Worm (Caenorhabditis elegans) whole organism, L2 larva: ENCODE measurements around the gene ZK1307.8.
A peak's percentile ranks its signal among the peaks of the same experiment; 100 is the strongest.

ENCODE experiments used
- C34F6.9 ChIP-seq: fragments of 150-350 bp; optimal IDR thresholded peaks from 2 replicates; lab custom pipeline; 2014; ENCODE audit warnings: missing biosample characterization, missing genetic modification characterization
- F13H6.1 ChIP-seq: sonication (generic microtip); optimal IDR thresholded peaks from 2 replicates; lab custom pipeline; 2016; ENCODE audit warnings: missing genetic modification characterization, missing compliant biosample characterization
- R02D3.7 ChIP-seq: fragments of 150-350 bp; optimal IDR thresholded peaks from 2 replicates; lab custom pipeline; 2014; ENCODE audit warnings: missing biosample characterization, missing genetic modification characterization
- Y55F3AM.14 ChIP-seq: fragments of 200-800 bp; sonication (Bioruptor generic); optimal IDR thresholded peaks from 2 replicates; lab custom pipeline; 2018; ENCODE audit warnings: mild to moderate bottlenecking, missing genetic modification characterization, missing compliant biosample characterization
- ZK546.5 ChIP-seq: sonication (generic microtip); optimal IDR thresholded peaks from 2 replicates; lab custom pipeline; 2017; ENCODE audit warnings: missing biosample characterization, missing genetic modification characterization
- alr-1 ChIP-seq: fragments of 150-350 bp; optimal IDR thresholded peaks from 2 replicates; lab custom pipeline; 2014; ENCODE audit warnings: missing biosample characterization, missing genetic modification characterization
- aly-2 ChIP-seq: fragments of 150-350 bp; optimal IDR thresholded peaks from 2 replicates; lab custom pipeline; 2014; ENCODE audit warnings: missing biosample characterization, missing genetic modification characterization
- ama-1 ChIP-seq: fragments of 150-350 bp; optimal IDR thresholded peaks from 2 replicates; lab custom pipeline; 2018; ENCODE audit warnings: inconsistent platforms
- blmp-1 ChIP-seq: sonication (generic microtip); optimal IDR thresholded peaks from 2 replicates; lab custom pipeline; 2017; ENCODE audit warnings: missing genetic modification characterization, mild to moderate bottlenecking, missing compliant biosample characterization, antibody characterized with exemption, moderate library complexity; ENCODE audit not compliant: insufficient read depth
- ceh-16 ChIP-seq: fragments of 150-350 bp; optimal IDR thresholded peaks from 2 replicates; lab custom pipeline; 2014; ENCODE audit warnings: missing biosample characterization, missing genetic modification characterization
- ceh-82 ChIP-seq: fragments of 150-350 bp; optimal IDR thresholded peaks from 2 replicates; lab custom pipeline; 2014; ENCODE audit warnings: missing biosample characterization, missing genetic modification characterization
- crh-2 ChIP-seq: sonication (generic microtip); optimal IDR thresholded peaks from 2 replicates; lab custom pipeline; 2017; ENCODE audit warnings: missing biosample characterization, missing genetic modification characterization
- dmd-4 ChIP-seq: sonication (generic microtip); optimal IDR thresholded peaks from 2 replicates; lab custom pipeline; 2017; ENCODE audit warnings: missing biosample characterization, missing genetic modification characterization
- egl-27 ChIP-seq: sonication (generic microtip); optimal IDR thresholded peaks from 3 replicates; lab custom pipeline; 2017; ENCODE audit warnings: missing biosample characterization, missing genetic modification reagents, missing genetic modification characterization
- elt-1 ChIP-seq: fragments of 150-350 bp; optimal IDR thresholded peaks from 2 replicates; lab custom pipeline; 2014; ENCODE audit warnings: missing biosample characterization, missing genetic modification characterization
- elt-3 ChIP-seq: sonication (generic microtip); optimal IDR thresholded peaks from 2 replicates; lab custom pipeline; 2017; ENCODE audit warnings: missing biosample characterization, missing genetic modification characterization
- fos-1 ChIP-seq: fragments of 150-350 bp; optimal IDR thresholded peaks from 2 replicates; lab custom pipeline; 2014; ENCODE audit warnings: missing biosample characterization, missing genetic modification characterization
- gmeb-1 ChIP-seq: fragments of 150-350 bp; optimal IDR thresholded peaks from 2 replicates; lab custom pipeline; 2014; ENCODE audit warnings: missing biosample characterization, missing genetic modification characterization
- lin-11 ChIP-seq: fragments of 150-350 bp; sonication (generic microtip); optimal IDR thresholded peaks from 2 replicates; lab custom pipeline; 2014; ENCODE audit warnings: missing biosample characterization, missing genetic modification characterization, inconsistent platforms, mixed read lengths
- lin-13 ChIP-seq: fragments of 150-350 bp; optimal IDR thresholded peaks from 2 replicates; lab custom pipeline; 2014; ENCODE audit warnings: missing biosample characterization, missing genetic modification reagents, missing genetic modification characterization
- lin-39 ChIP-seq: fragments of 150-350 bp; optimal IDR thresholded peaks from 2 replicates; lab custom pipeline; 2014; ENCODE audit warnings: missing biosample characterization, missing genetic modification reagents, missing genetic modification characterization
- lsy-2 ChIP-seq, 2 experiments: fragments of 150-350 bp in 1 of 2; sonication (generic microtip) in 1 of 2; optimal IDR thresholded peaks; 2 replicates each; lab custom pipeline; 2014 to 2017; ENCODE audit warnings: missing biosample characterization in 2 of 2, missing genetic modification characterization in 2 of 2
- mbf-1 ChIP-seq: sonication (generic microtip); optimal IDR thresholded peaks from 2 replicates; lab custom pipeline; 2017; ENCODE audit warnings: missing biosample characterization, missing genetic modification characterization
- nhr-10 ChIP-seq: sonication (generic microtip); optimal IDR thresholded peaks from 2 replicates; lab custom pipeline; 2017; ENCODE audit warnings: missing biosample characterization, missing genetic modification characterization
- nhr-11 ChIP-seq: fragments of 150-350 bp; optimal IDR thresholded peaks from 2 replicates; lab custom pipeline; 2014; ENCODE audit warnings: missing biosample characterization, missing genetic modification characterization
- nhr-12 ChIP-seq: fragments of 150-350 bp; optimal IDR thresholded peaks from 2 replicates; lab custom pipeline; 2014; ENCODE audit warnings: missing biosample characterization, missing genetic modification characterization
- nhr-129 ChIP-seq: fragments of 150-350 bp; optimal IDR thresholded peaks from 2 replicates; lab custom pipeline; 2014; ENCODE audit warnings: missing biosample characterization, missing genetic modification characterization
- nhr-21 ChIP-seq: fragments of 150-350 bp; optimal IDR thresholded peaks from 2 replicates; lab custom pipeline; 2014; ENCODE audit warnings: missing biosample characterization, missing genetic modification characterization
- nhr-237 ChIP-seq: fragments of 150-350 bp; optimal IDR thresholded peaks from 2 replicates; lab custom pipeline; 2014; ENCODE audit warnings: missing biosample characterization, missing genetic modification characterization
- nhr-25 ChIP-seq: fragments of 150-350 bp; sonication (generic microtip); optimal IDR thresholded peaks from 3 replicates; lab custom pipeline; 2014; ENCODE audit warnings: missing biosample characterization, missing genetic modification characterization
- nhr-6 ChIP-seq: fragments of 150-350 bp; optimal IDR thresholded peaks from 2 replicates; lab custom pipeline; 2014; ENCODE audit warnings: missing biosample characterization, missing genetic modification characterization
- nhr-77 ChIP-seq: fragments of 150-350 bp; optimal IDR thresholded peaks from 2 replicates; lab custom pipeline; 2014; ENCODE audit warnings: missing biosample characterization, missing genetic modification characterization
- peb-1 ChIP-seq: fragments of 150-350 bp; optimal IDR thresholded peaks from 2 replicates; lab custom pipeline; 2014; ENCODE audit warnings: missing biosample characterization, missing genetic modification characterization
- sem-4 ChIP-seq: fragments of 150-350 bp; optimal IDR thresholded peaks from 2 replicates; lab custom pipeline; 2014; ENCODE audit warnings: missing biosample characterization, missing genetic modification reagents, missing genetic modification characterization
- skn-1 ChIP-seq: sonication (generic microtip); optimal IDR thresholded peaks from 2 replicates; lab custom pipeline; 2017; ENCODE audit warnings: missing biosample characterization, missing genetic modification characterization
- sma-9 ChIP-seq, 2 experiments: fragments of 150-350 bp in 1 of 2; sonication (generic microtip) in 1 of 2; optimal IDR thresholded peaks; 2 replicates each; lab custom pipeline; 2014 to 2016; ENCODE audit warnings: missing genetic modification characterization in 2 of 2, mild to moderate bottlenecking in 1 of 2, missing biosample characterization in 1 of 2, missing compliant biosample characterization in 1 of 2, missing genetic modification reagents in 1 of 2, moderate library complexity in 1 of 2
- snpc-4 ChIP-seq: fragments of 150-350 bp; optimal IDR thresholded peaks from 2 replicates; lab custom pipeline; 2014; ENCODE audit warnings: missing biosample characterization, missing genetic modification characterization
- unc-55 ChIP-seq: fragments of 150-350 bp; sonication (generic microtip); optimal IDR thresholded peaks from 3 replicates; lab custom pipeline; 2014; ENCODE audit warnings: missing biosample characterization, missing genetic modification reagents, missing genetic modification characterization
- unc-62 ChIP-seq: fragments of 150-350 bp; optimal IDR thresholded peaks from 2 replicates; lab custom pipeline; 2014; ENCODE audit warnings: missing biosample characterization, missing genetic modification reagents, missing genetic modification characterization
- ztf-1 ChIP-seq: fragments of 200-800 bp; sonication (Bioruptor generic); conservative IDR thresholded peaks from 2 replicates; pipeline ENCODE4 v1.3.6; 2022; ENCODE audit warnings: missing genetic modification characterization, missing compliant biosample characterization
- ztf-11 ChIP-seq: sonication (generic microtip); optimal IDR thresholded peaks from 2 replicates; lab custom pipeline; 2017; ENCODE audit warnings: missing biosample characterization, missing genetic modification characterization
- ztf-4 ChIP-seq: fragments of 150-350 bp; optimal IDR thresholded peaks from 2 replicates; lab custom pipeline; 2014; ENCODE audit warnings: missing biosample characterization, missing genetic modification characterization

Gene ZK1307.8

DNA sequence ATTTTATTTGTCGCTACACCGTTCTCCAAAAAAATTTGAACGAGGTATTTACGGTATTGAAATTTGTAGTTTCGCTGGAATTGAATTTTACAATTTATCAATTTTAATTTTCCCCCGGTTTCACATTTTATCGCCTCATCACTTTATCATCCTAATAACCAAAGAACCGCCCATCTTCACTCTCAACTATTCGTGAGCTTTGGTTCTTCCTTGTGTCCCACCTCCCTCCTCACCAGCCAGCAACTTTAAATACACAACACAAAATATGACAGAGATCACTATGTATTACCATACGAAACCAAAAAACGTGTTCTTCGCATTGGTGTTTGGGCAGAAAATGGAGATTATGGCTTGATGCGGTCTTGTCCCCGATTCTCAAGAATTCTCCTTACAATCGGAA lies 20.4 kb upstream of the ZK1307.8 start:
- TF ChIP-seq peb-1 (tag; lab: Kevin White, UChicago) = no peak
- TF ChIP-seq skn-1 (tag; lab: Kevin White, UChicago) = no peak
- TF ChIP-seq unc-55 (GFP tag; lab: Kevin White, UChicago) = no peak
- TF ChIP-seq alr-1 (tag; lab: Kevin White, UChicago) = no peak
- no peak for TF ChIP-seq lin-11 (tag; lab: Kevin White, UChicago)
- TF ChIP-seq nhr-11 (tag; lab: Kevin White, UChicago) = no peak
- no peak for TF ChIP-seq ceh-82 (tag; lab: Kevin White, UChicago)
- TF ChIP-seq elt-1 = no peak
- no peak for TF ChIP-seq nhr-77 (tag; lab: Kevin White, UChicago)
- TF ChIP-seq nhr-6 = no peak
- TF ChIP-seq nhr-12 = no peak
- no peak for TF ChIP-seq ZK546.5
- no peak for TF ChIP-seq unc-62 (GFP tag; lab: Kevin White, UChicago)
- TF ChIP-seq crh-2 = peak; percentile 10
- TF ChIP-seq R02D3.7 (tag; lab: Kevin White, UChicago) = no peak
- TF ChIP-seq gmeb-1 = peak; percentile 14
- no peak for TF ChIP-seq snpc-4 (tag; lab: Kevin White, UChicago)
- TF ChIP-seq Y55F3AM.14 (GFP tag; lab: Kevin White, UChicago) = no peak
- TF ChIP-seq blmp-1 (tag; lab: Kevin White, UChicago) = no peak
- no peak for TF ChIP-seq nhr-10 (tag; lab: Kevin White, UChicago)
- TF ChIP-seq egl-27 = no peak
- no peak for TF ChIP-seq elt-3 (tag; lab: Kevin White, UChicago)
- TF ChIP-seq sem-4 = no peak
- no peak for TF ChIP-seq F13H6.1 (tag; lab: Kevin White, UChicago)
- no peak for TF ChIP-seq ztf-4 (tag; lab: Kevin White, UChicago)
- no peak for TF ChIP-seq dmd-4 (tag; lab: Kevin White, UChicago)
- TF ChIP-seq fos-1 (tag; lab: Kevin White, UChicago) = peak; percentile 8
- peak; percentile 13 for TF ChIP-seq nhr-25 (tag; lab: Kevin White, UChicago)
- no peak for TF ChIP-seq nhr-21 (tag; lab: Kevin White, UChicago)
- TF ChIP-seq lsy-2 (tag; optimal IDR thresholded peaks at IDR 0.05; lab: Kevin White, UChicago) = no peak
- no peak for TF ChIP-seq lin-13
- TF ChIP-seq nhr-129 (tag; lab: Kevin White, UChicago) = peak; percentile 40
- no peak for TF ChIP-seq ztf-1 (GFP tag; lab: Robert Waterston, UW)
- no peak for TF ChIP-seq aly-2 (tag; lab: Kevin White, UChicago)
- no peak for TF ChIP-seq C34F6.9 (tag; lab: Kevin White, UChicago)
- TF ChIP-seq ama-1 = no peak
- no peak for TF ChIP-seq ztf-11 (tag; lab: Kevin White, UChicago)
- TF ChIP-seq sma-9 (GFP tag; optimal IDR thresholded peaks at IDR 0.05; lab: Kevin White, UChicago) = peak; percentile 65
- TF ChIP-seq sma-9 (tag; optimal IDR thresholded peaks at IDR 0.05; lab: Kevin White, UChicago) = no peak
- no peak for TF ChIP-seq lin-39 (tag; lab: Kevin White, UChicago)
- TF ChIP-seq ceh-16 (tag; lab: Kevin White, UChicago) = no peak

DNA sequence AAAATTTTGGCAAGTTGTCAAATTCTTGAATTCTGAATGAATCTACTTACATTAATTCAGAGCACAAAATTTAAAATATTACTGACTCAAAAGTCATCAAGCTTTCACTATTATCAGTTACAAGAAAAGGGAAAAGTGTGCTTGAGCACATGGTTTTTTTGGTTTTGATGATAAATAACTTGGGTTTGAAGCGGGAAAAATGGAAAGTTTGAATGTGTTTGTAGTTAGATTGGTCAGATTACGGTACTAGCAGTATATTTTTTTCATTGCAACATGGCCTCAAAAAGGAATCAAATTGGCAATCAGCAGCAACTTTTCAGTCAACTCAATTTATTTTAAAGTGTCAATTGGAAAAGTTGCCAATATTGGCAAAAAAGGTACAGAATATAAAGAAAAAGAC lies 19.7 kb upstream of the ZK1307.8 start:
- TF ChIP-seq skn-1 (tag; lab: Kevin White, UChicago) (peak; percentile 27), elt-3 (tag; lab: Kevin White, UChicago) (no peak)

DNA sequence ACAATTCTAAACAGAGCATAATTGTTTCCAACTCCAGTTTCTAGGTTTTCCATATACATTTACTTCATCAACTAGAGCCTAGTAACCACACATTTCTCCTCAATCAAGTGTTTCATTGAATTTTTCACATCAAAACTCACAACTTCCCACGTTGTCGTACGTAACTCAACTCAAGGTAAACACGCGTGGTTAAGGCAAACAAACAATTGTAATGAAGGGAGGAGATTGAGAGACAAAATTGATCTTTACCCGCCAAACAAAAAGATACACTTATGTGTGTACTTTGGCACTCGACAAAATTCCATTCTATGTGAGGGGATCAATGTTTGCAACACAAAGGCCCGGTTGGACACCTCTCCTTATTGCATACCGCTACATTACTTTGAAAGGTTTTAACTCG lies 19.1 kb upstream of the ZK1307.8 start, which contains the start of gene nhr-19:
nhr-19 (minus strand) TSS at position 191 of the 400 bp plus-strand sequence.
- TF ChIP-seq nhr-129 (tag; lab: Kevin White, UChicago) (peak; percentile 65), sma-9 (GFP tag; optimal IDR thresholded peaks at IDR 0.05; lab: Kevin White, UChicago) (peak; percentile 59), sma-9 (tag; optimal IDR thresholded peaks at IDR 0.05; lab: Kevin White, UChicago) (no peak), mbf-1 (no peak), crh-2 (peak; percentile 52), lsy-2 (tag; optimal IDR thresholded peaks at IDR 0.05; lab: Kevin White, UChicago) (peak in 1 of 2 experiments; percentile 20), nhr-237 (tag; lab: Kevin White, UChicago) (no peak), nhr-25 (tag; lab: Kevin White, UChicago) (peak; percentile 17)
